Worm (Caenorhabditis elegans) whole organism, midembryonic: ENCODE results near the gene osm-9.

Experiments
- cog-1 ChIP-seq: sonication (generic microtip); optimal IDR thresholded peaks from 2 replicates; lab custom pipeline; 2016; ENCODE audit warnings: missing genetic modification characterization, missing compliant biosample characterization
- klf-2 ChIP-seq: fragments of 200-800 bp; sonication (Bioruptor generic); conservative IDR thresholded peaks from 2 replicates; pipeline ENCODE4 v1.3.6; 2022; ENCODE audit warnings: missing genetic modification reagents, missing genetic modification characterization, missing compliant biosample characterization
- med-1 ChIP-seq: sonication (generic microtip); optimal IDR thresholded peaks from 2 replicates; lab custom pipeline; 2017; ENCODE audit warnings: missing genetic modification characterization, mild to moderate bottlenecking, missing compliant biosample characterization, antibody characterized with exemption, missing genetic modification reagents; ENCODE audit not compliant: insufficient read depth
- ref-1 ChIP-seq: fragments of 200-800 bp; sonication (Bioruptor generic); conservative IDR thresholded peaks from 2 replicates; pipeline ENCODE4 v1.3.6; 2022; ENCODE audit warnings: missing genetic modification reagents, missing genetic modification characterization, missing compliant biosample characterization
- ztf-23 ChIP-seq: fragments of 200-800 bp; sonication (Bioruptor generic); IDR thresholded peaks from 2 replicates; pipeline ENCODE4 v1.3.6; 2022; ENCODE audit warnings: missing genetic modification reagents, missing genetic modification characterization, missing compliant biosample characterization
- ztf-29 ChIP-seq: fragments of 200-800 bp; sonication (Bioruptor generic); IDR thresholded peaks from 2 replicates; pipeline ENCODE4 v1.3.6; 2022; ENCODE audit warnings: missing genetic modification reagents, missing genetic modification characterization, missing compliant biosample characterization

DNA sequence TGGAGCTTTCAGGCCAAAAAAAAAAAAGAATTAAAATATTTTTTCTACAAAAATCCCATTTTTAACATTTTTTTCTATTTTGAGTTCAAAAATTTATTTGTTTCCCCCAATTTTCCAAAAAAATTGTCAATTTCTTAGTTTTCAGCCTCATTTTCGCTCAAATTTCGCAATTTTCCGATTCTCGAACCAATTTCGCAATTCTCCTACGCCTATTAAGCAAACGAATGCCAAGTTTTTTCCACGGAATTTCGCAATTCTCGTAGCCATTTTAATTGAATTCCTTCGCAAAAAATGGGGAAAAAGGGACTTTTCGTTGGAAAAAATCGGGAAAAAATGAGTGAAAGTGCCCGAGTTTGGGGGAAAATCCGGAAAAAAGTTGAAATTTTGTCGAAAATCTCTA, 36.9 kb downstream of the osm-9 start:
- TF ChIP-seq klf-2 (GFP tag; lab: Robert Waterston, UW) (no peak), cog-1 (tag; lab: Kevin White, UChicago) (no peak), ztf-23 (GFP tag; lab: Robert Waterston, UW) (no peak), med-1 (no peak), ztf-29 (GFP tag; lab: Robert Waterston, UW) (no peak), ref-1 (GFP tag; lab: Robert Waterston, UW) (no peak)
